Fruit fly (Drosophila melanogaster) whole organism, pupa: ENCODE measurements around the gene Ca-Ma2d.

Experiments used
- CG10348 ChIP-seq: fragments of 200-800 bp; sonication (Bioruptor generic); IDR thresholded peaks from 2 replicates; pipeline ENCODE4 v1.3.6; 2022; ENCODE audit warnings: missing biosample characterization, missing genetic modification characterization
- CG13204 ChIP-seq: fragments of 200-800 bp; sonication (Bioruptor generic); optimal IDR thresholded peaks from 2 replicates; lab custom pipeline; 2018; ENCODE audit warnings: missing biosample characterization, mild to moderate bottlenecking, missing genetic modification characterization, moderate library complexity
- CG14655 ChIP-seq: fragments of 200-800 bp; sonication (Bioruptor generic); optimal IDR thresholded peaks from 3 replicates; lab custom pipeline; 2017; ENCODE audit warnings: mild to moderate bottlenecking, missing biosample characterization, missing genetic modification reagents, missing genetic modification characterization
- CG17806 ChIP-seq: fragments of 200-800 bp; sonication (Bioruptor generic); optimal IDR thresholded peaks from 2 replicates; lab custom pipeline; 2018; ENCODE audit warnings: missing biosample characterization, mild to moderate bottlenecking, missing genetic modification characterization, moderate library complexity
- CG4496 ChIP-seq: fragments of 200-800 bp; sonication (Bioruptor generic); IDR thresholded peaks from 3 replicates; pipeline ENCODE4 v1.3.6; 2022; ENCODE audit warnings: missing biosample characterization, missing genetic modification characterization
- CG8159 ChIP-seq: fragments of 200-800 bp; sonication (Bioruptor generic); optimal IDR thresholded peaks from 3 replicates; lab custom pipeline; 2018; ENCODE audit warnings: missing biosample characterization, mild to moderate bottlenecking, missing genetic modification characterization, moderate library complexity
- D1 ChIP-seq: fragments of 200-800 bp; sonication (Bioruptor generic); optimal IDR thresholded peaks from 2 replicates; lab custom pipeline; 2018; ENCODE audit warnings: missing biosample characterization, mild to moderate bottlenecking, missing genetic modification characterization, moderate library complexity
- EcR ChIP-seq: fragments of 200-800 bp; sonication (Bioruptor generic); optimal IDR thresholded peaks from 3 replicates; lab custom pipeline; 2019; ENCODE audit warnings: missing biosample characterization, missing genetic modification characterization, mild to moderate bottlenecking, moderate library complexity, missing genetic modification reagents
- Pif1A ChIP-seq: fragments of 200-800 bp; sonication (Bioruptor generic); optimal IDR thresholded peaks from 3 replicates; lab custom pipeline; 2016; ENCODE audit warnings: missing biosample characterization, missing genetic modification characterization
- Snoo ChIP-seq: fragments of 200-800 bp; sonication (Bioruptor generic); optimal IDR thresholded peaks from 3 replicates; lab custom pipeline; 2017; ENCODE audit warnings: missing biosample characterization, mild to moderate bottlenecking, missing genetic modification characterization, inconsistent platforms
- fd96Ca ChIP-seq: fragments of 200-800 bp; sonication (Bioruptor generic); IDR thresholded peaks from 3 replicates; pipeline ENCODE4 v1.3.6; 2022; ENCODE audit warnings: missing biosample characterization, missing genetic modification characterization
- rn ChIP-seq: fragments of 200-800 bp; sonication (Bioruptor generic); IDR thresholded peaks from 2 replicates; pipeline ENCODE4 v1.3.6; 2022; ENCODE audit warnings: missing biosample characterization, missing genetic modification characterization

- TF ChIP-seq CG10348 (GFP tag; lab: Robert Waterston, UW) (no peak), rn (GFP tag; lab: Robert Waterston, UW) (no peak), Pif1A (GFP tag; lab: Kevin White, UChicago) (no peak), Snoo (tag; lab: Kevin White, UChicago) (no peak), EcR (GFP tag; lab: Kevin White, UChicago) (no peak), CG13204 (no peak), CG17806 (tag; lab: Kevin White, UChicago) (no peak), D1 (tag; lab: Kevin White, UChicago) (no peak), fd96Ca (GFP tag; lab: Robert Waterston, UW) (no peak), CG8159 (tag; lab: Kevin White, UChicago) (no peak), CG14655 (GFP tag; lab: Kevin White, UChicago) (no peak), CG4496 (GFP tag; lab: Robert Waterston, UW) (0 out of 3 replicates have a peak, but pooled peaks have one; percentile 35)
Measured at dm6 chr2L:16276820-16277219, 45.5 kb downstream of the Ca-Ma2d start.
